Fruit fly (Drosophila melanogaster): ENCODE results near the gene CG11779.

CG11779 gene

DNA sequence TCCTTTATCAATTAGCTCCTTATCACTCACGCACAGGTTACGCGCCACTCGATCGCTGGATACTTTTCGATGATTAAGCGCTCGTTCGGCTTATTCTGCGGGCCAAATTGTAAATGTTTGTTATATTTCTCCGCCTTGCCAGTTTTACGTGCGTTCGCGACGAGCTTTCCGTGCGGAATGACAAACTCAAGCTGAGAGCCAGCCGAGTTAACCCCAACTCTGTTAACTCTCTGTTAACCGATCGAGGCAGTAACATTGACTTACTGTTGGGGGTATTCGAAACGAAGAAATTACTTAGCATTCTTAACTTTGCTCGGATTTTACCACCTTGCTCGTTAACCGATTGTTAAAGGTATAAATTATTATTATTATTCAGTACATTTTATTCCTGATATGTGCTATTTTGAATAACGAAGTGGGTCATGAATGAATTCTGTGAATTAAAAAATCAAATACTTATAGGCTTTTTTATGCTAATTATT lies 6.1 kb downstream of the CG11779 start, which contains the start of gene CG5835:
Gene CG5835 (minus strand): TSS at position 185 of the 482 bp plus-strand sequence.
- TF ChIP-seq CG34367 (tag; optimal IDR thresholded peaks at IDR 0.05) (no peak), D1 (tag; optimal IDR thresholded peaks at IDR 0.05) (no peak), CG8159 (tag; optimal IDR thresholded peaks at IDR 0.05) (no peak), Ets98B (GFP tag; IDR thresholded peaks at IDR 0.05) (peak; percentile 37; the same call in 1 of the 2 replicates), EcR (GFP tag; optimal IDR thresholded peaks at IDR 0.05) (no peak), CG8301 (tag; optimal IDR thresholded peaks at IDR 0.05) (no peak), CG9948 (tag; optimal IDR thresholded peaks at IDR 0.05) (no peak), CG14655 (GFP tag; optimal IDR thresholded peaks at IDR 0.05) (no peak), CG13204 (GFP tag; optimal IDR thresholded peaks at IDR 0.05) (no peak), fd96Ca (GFP tag; IDR thresholded peaks at IDR 0.05) (no peak), rn (GFP tag; IDR thresholded peaks at IDR 0.05) (no peak), Pif1B (GFP tag; optimal IDR thresholded peaks at IDR 0.05) (no peak), CG10348 (GFP tag; IDR thresholded peaks at IDR 0.05) (no peak), Pif1A (GFP tag; optimal IDR thresholded peaks at IDR 0.05) (peak; percentile 8), CG12605 (GFP tag; IDR thresholded peaks at IDR 0.05) (peak; percentile 50; the same call in 1 of the 2 replicates), Snoo (tag; optimal IDR thresholded peaks at IDR 0.05) (no peak), CG4496 (GFP tag; IDR thresholded peaks at IDR 0.05) (peak; percentile 60; the same call in 1 of the 3 replicates), gl (tag; optimal IDR thresholded peaks at IDR 0.05) (no peak), CG17806 (tag; optimal IDR thresholded peaks at IDR 0.05) (no peak), CG15710 (tag; optimal IDR thresholded peaks at IDR 0.05) (peak; percentile 21), CG32121 (GFP tag; IDR thresholded peaks at IDR 0.05) (0 out of 2 replicates have a peak, but pooled peaks have one; percentile 10)

DNA sequence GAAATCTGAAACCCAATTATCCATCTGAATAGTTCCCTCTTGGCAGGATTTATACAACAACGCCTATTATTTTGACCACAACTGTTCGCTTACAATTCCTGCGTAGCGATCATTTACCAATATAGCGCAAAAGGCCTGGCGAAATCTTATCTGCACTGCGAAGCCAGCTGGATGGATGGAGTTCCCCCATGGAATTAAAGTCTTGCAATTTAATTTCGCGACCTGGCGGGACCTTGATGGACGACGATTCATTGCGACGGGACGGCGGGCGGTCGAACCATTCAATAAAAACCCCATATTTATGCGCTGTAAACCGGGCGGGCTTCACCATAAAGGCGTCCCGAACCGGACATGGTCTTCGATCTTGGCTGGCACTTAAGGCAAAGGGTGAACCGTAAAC lies 6.8 kb downstream of the CG11779 start:
- TF ChIP-seq CG9948 (tag; optimal IDR thresholded peaks at IDR 0.05) (peak; percentile 32), Pif1A (GFP tag; optimal IDR thresholded peaks at IDR 0.05) (peak; percentile 17), CG15710 (tag; optimal IDR thresholded peaks at IDR 0.05) (peak; percentile 21), CG8301 (tag; optimal IDR thresholded peaks at IDR 0.05) (peak; percentile 28), CG10348 (GFP tag; IDR thresholded peaks at IDR 0.05) (no peak), CG4496 (GFP tag; IDR thresholded peaks at IDR 0.05) (peak; percentile 36; the same call in 1 of the 3 replicates), EcR (GFP tag; optimal IDR thresholded peaks at IDR 0.05) (no peak), D1 (tag; optimal IDR thresholded peaks at IDR 0.05) (peak; percentile 44), CG8159 (tag; optimal IDR thresholded peaks at IDR 0.05) (peak; percentile 20)

DNA sequence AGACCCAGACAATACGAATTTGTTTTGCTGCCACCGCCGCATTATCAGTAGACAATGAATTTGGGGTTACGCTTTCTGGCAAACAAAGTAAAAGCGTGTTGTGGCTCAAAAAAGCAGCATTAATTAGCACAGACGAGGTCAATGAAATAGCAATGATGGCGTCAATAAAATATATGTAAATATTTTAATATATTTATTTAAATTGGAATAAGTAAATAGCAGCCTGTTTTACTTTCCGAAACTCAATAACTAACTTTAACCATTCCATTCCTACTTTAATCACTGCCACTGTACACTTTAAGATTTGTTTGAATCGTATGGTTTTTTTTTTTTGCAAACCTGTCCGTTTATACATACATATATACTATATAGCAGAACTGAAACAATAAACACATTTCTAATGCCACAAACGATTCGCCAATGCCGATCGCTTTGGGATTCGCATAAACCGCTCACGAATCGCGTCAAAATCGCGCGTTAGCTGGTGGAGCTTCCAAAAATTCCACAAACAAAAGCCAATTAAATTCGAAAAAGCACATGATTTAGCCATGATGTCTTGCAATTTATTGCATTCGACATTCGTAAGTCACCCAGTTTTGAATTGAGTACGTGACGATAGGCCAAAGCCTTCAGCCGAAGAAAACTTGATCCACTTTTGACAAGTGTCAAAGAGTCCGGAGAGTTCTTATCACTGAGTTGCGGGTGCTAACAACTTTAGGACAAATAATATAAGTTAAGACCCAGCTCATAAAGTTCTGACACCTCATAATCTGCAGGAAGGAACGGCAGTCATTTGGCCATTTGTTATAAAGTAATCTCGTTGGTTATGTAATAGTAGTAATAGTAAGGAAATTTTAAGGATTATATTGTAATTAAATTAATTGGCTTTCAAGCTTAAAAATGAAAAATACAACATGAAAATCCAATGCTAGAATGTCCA lies 7.6 kb downstream of the CG11779 start:
- TF ChIP-seq CG8159 (tag; optimal IDR thresholded peaks at IDR 0.05) (peak; percentile 9), CG32121 (GFP tag; IDR thresholded peaks at IDR 0.05) (peak; percentile 62), CG12605 (GFP tag; IDR thresholded peaks at IDR 0.05) (peak; percentile 45; the same call in 1 of the 2 replicates), fd96Ca (GFP tag; IDR thresholded peaks at IDR 0.05) (no peak), Pif1A (GFP tag; optimal IDR thresholded peaks at IDR 0.05) (peak; percentile 14), Ets98B (GFP tag; IDR thresholded peaks at IDR 0.05) (peak; percentile 67), rn (GFP tag; IDR thresholded peaks at IDR 0.05) (no peak), CG15710 (tag; optimal IDR thresholded peaks at IDR 0.05) (peak; percentile 2), CG8301 (tag; optimal IDR thresholded peaks at IDR 0.05) (no peak), EcR (GFP tag; optimal IDR thresholded peaks at IDR 0.05) (no peak), CG4496 (GFP tag; IDR thresholded peaks at IDR 0.05) (peak; percentile 44; the same call in 1 of the 3 replicates), Snoo (tag; optimal IDR thresholded peaks at IDR 0.05) (peak; percentile 13)

DNA sequence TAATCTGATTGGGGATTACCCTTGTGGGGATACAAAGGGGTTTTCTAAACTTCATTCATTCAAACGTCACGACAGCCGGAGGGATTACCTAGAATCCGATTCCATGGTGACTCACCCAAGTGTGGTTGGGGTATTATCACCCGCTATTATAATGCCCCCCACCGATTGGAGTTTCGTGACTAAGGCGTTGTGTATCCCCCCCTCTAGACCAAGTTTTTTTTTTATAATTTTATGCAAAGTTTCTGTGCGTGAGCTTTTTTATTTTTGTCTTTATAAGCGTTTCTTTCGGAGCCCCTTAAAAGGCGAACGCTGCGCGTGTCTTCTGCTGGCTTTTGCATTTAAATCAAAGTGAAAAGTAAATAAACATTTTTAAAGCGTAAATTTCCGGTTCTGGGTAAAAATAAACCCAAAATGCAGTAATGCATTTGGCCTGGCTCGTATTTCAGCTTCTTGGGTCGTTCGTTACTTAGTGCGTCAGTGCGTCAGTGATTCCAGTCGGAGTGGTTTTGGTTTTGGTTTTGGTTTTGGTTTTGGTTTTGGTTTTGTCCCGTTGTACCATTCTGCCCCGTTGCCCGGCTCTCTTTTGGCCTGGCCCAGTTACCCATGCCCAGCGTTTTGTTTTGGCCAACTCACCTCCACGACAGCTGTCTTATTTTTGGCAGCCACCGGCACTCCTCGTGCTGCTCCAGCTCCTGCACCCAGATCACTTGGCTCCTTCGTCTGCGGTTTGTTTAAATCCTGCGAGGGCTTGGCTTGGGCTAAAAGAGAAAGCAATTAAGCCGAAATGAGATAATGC lies 8.6 kb downstream of the CG11779 start:
- TF ChIP-seq rn (GFP tag; IDR thresholded peaks at IDR 0.05) (no peak), CG8159 (tag; optimal IDR thresholded peaks at IDR 0.05) (no peak), CG34367 (tag; optimal IDR thresholded peaks at IDR 0.05) (no peak), EcR (GFP tag; optimal IDR thresholded peaks at IDR 0.05) (no peak), CG17806 (tag; optimal IDR thresholded peaks at IDR 0.05) (no peak), CG8301 (tag; optimal IDR thresholded peaks at IDR 0.05) (no peak), CG12605 (GFP tag; IDR thresholded peaks at IDR 0.05) (no peak), Snoo (tag; optimal IDR thresholded peaks at IDR 0.05) (no peak), CG14655 (GFP tag; optimal IDR thresholded peaks at IDR 0.05) (no peak), CG9948 (tag; optimal IDR thresholded peaks at IDR 0.05) (no peak), D1 (tag; optimal IDR thresholded peaks at IDR 0.05) (no peak), Pif1A (GFP tag; optimal IDR thresholded peaks at IDR 0.05) (no peak), Pif1B (GFP tag; optimal IDR thresholded peaks at IDR 0.05) (no peak), fd96Ca (GFP tag; IDR thresholded peaks at IDR 0.05) (no peak), CG15710 (tag; optimal IDR thresholded peaks at IDR 0.05) (no peak), CG4496 (GFP tag; IDR thresholded peaks at IDR 0.05) (no peak), CG10348 (GFP tag; IDR thresholded peaks at IDR 0.05) (no peak), CG32121 (GFP tag; IDR thresholded peaks at IDR 0.05) (no peak)

All from whole organism, pupa.